Worm (Caenorhabditis elegans) whole organism, young adult: ENCODE data around the gene ZK180.7.

Experiments used
- F52B5.7 ChIP-seq: sonication (generic microtip); optimal IDR thresholded peaks from 2 replicates; lab custom pipeline; 2016; ENCODE audit warnings: mild to moderate bottlenecking, missing genetic modification characterization, missing compliant biosample characterization
- K11D2.4 ChIP-seq: fragments of 200-800 bp; sonication (Bioruptor generic); IDR thresholded peaks from 2 replicates; pipeline ENCODE4 v1.3.6; 2022; ENCODE audit warnings: missing genetic modification reagents, missing genetic modification characterization, missing compliant biosample characterization
- K12H6.12 ChIP-seq: fragments of 200-800 bp; sonication (Bioruptor generic); optimal IDR thresholded peaks from 2 replicates; lab custom pipeline; 2018; ENCODE audit warnings: mild to moderate bottlenecking, missing genetic modification characterization, missing compliant biosample characterization
- Y53G8AR.9 ChIP-seq: fragments of 200-800 bp; sonication (Bioruptor generic); conservative IDR thresholded peaks from 2 replicates; pipeline ENCODE4 v1.3.6; 2022; ENCODE audit warnings: missing genetic modification reagents, missing genetic modification characterization, missing compliant biosample characterization
- chd-7 ChIP-seq: sonication (generic microtip); optimal IDR thresholded peaks from 2 replicates; lab custom pipeline; 2016; ENCODE audit warnings: mild to moderate bottlenecking, missing genetic modification characterization, moderate library complexity, missing compliant biosample characterization
- dox-1 ChIP-seq: fragments of 200-800 bp; sonication (Bioruptor generic); IDR thresholded peaks from 2 replicates; pipeline ENCODE4 v1.3.6; 2022; ENCODE audit warnings: missing genetic modification reagents, missing genetic modification characterization, missing compliant biosample characterization
- ekl-4 ChIP-seq: fragments of 200-800 bp; sonication (Bioruptor generic); IDR thresholded peaks from 2 replicates; pipeline ENCODE4 v1.3.6; 2022; ENCODE audit warnings: missing genetic modification reagents, missing genetic modification characterization, missing compliant biosample characterization
- hlh-12 ChIP-seq: sonication (generic microtip); optimal IDR thresholded peaks from 2 replicates; lab custom pipeline; 2016; ENCODE audit warnings: missing genetic modification characterization, missing compliant biosample characterization
- let-607 ChIP-seq, 2 experiments: fragments of 200-800 bp in 1 of 2; sonication (Bioruptor generic) in 1 of 2; sonication (generic microtip) in 1 of 2; optimal IDR thresholded peaks; 2 replicates each; lab custom pipeline; 2016 to 2018; ENCODE audit warnings: mild to moderate bottlenecking in 2 of 2, missing compliant biosample characterization in 2 of 2, missing genetic modification characterization in 2 of 2, moderate library complexity in 2 of 2, missing genotype in 1 of 2
- lin-26 ChIP-seq: fragments of 200-800 bp; sonication (Bioruptor generic); IDR thresholded peaks from 2 replicates; pipeline ENCODE4 v1.3.6; 2022; ENCODE audit warnings: missing genetic modification reagents, missing genetic modification characterization, missing compliant biosample characterization
- lin-35 ChIP-seq, 3 experiments: fragments of 150-350 bp in 2 of 3; sonication (generic microtip) in 1 of 3; optimal IDR thresholded peaks; 2 replicates each; lab custom pipeline; 2014 to 2018; ENCODE audit warnings: missing biosample characterization in 3 of 3, missing genetic modification characterization in 3 of 3, missing genetic modification reagents in 3 of 3
- mxl-1 ChIP-seq: sonication (generic microtip); optimal IDR thresholded peaks from 2 replicates; lab custom pipeline; 2016; ENCODE audit warnings: missing genetic modification characterization, missing compliant biosample characterization
- nhr-80 ChIP-seq: sonication (generic microtip); optimal IDR thresholded peaks from 2 replicates; lab custom pipeline; 2016; ENCODE audit warnings: missing genetic modification characterization, missing compliant biosample characterization

The ZK180.7 gene

DNA sequence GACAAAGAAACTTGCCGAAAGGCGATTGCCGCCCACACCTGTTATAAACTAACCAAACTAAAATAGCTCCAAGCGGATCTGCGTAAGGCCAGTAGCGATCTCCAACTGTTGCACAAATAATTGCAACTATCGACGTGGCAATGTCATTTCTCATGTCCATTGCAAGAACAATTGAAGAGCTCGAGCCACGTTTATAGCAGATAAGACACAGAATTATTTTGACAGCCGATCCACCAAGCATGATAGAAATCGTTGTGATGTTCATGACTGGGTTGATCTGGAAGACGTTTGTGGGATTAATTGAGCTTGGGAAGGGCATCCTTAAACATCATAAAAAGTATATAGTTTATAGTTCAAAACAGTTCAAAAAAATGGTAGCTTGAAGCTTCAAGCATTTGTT is 52.6 kb downstream of the ZK180.7 start:
- TF ChIP-seq chd-7 (tag; lab: Kevin White, UChicago) (no peak), mxl-1 (no peak), lin-26 (no peak), ekl-4 (no peak), K11D2.4 (GFP tag; lab: Robert Waterston, UW) (no peak), F52B5.7 (tag; lab: Kevin White, UChicago) (no peak), K12H6.12 (tag; lab: Kevin White, UChicago) (no peak), hlh-12 (tag; lab: Kevin White, UChicago) (no peak), Y53G8AR.9 (no peak)

DNA sequence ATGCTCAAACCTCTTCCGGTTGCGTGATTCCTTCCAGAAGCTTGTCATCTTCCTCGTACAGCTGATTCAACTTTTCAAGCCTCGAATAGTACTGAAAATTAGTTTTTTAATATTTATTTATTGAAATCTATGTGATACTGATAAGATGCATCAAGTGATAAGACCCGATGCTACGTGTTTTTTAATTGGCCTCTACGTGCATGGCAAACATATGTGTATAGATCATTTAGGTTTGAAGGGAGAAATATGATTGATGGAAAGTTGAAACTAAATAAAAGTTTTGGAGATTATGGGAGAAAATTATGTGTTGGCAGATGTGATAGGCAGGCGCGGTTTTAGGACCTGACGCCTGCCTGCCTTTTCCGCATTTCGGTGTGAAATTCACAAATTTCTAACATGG is 53.9 kb downstream of the ZK180.7 start:
- 0 out of 2 replicates have a peak, but pooled peaks have one; percentile 28 for TF ChIP-seq dox-1 (GFP tag; lab: Robert Waterston, UW)
- peak; percentile 88 for TF ChIP-seq nhr-80 (tag; lab: Kevin White, UChicago)
- peak; percentile 80 to 86 for TF ChIP-seq let-607 (tag; optimal IDR thresholded peaks at IDR 0.05; lab: Kevin White, UChicago)
- TF ChIP-seq lin-35 (GFP tag; optimal IDR thresholded peaks at IDR 0.05; lab: Kevin White, UChicago), result no peak
